Fruit fly (Drosophila melanogaster) whole organism, embryonic: Measurements from ENCODE around the gene CG2841.

ENCODE experiments used
- ATbp ChIP-seq: fragments of 200-800 bp; sonication (Bioruptor generic); optimal IDR thresholded peaks from 2 replicates; lab custom pipeline; 2017; ENCODE audit warnings: missing biosample characterization, mild to moderate bottlenecking, missing genetic modification characterization, missing genetic modification reagents
- Blimp-1 ChIP-seq: fragments of 200-800 bp; sonication (Bioruptor generic); optimal IDR thresholded peaks from 3 replicates; lab custom pipeline; 2018; ENCODE audit warnings: missing biosample characterization, missing genetic modification characterization, mild to moderate bottlenecking, moderate library complexity, missing genetic modification reagents
- BtbVII ChIP-seq: fragments of 200-800 bp; sonication (Bioruptor generic); optimal IDR thresholded peaks from 3 replicates; lab custom pipeline; 2017; ENCODE audit warnings: missing biosample characterization, mild to moderate bottlenecking, missing genetic modification characterization
- CG10366 ChIP-seq: fragments of 200-800 bp; sonication (Bioruptor generic); IDR thresholded peaks from 2 replicates; pipeline ENCODE4 v1.3.6; 2022; ENCODE audit warnings: missing biosample characterization, missing genetic modification characterization
- CG10543 ChIP-seq: fragments of 200-800 bp; sonication (Bioruptor generic); optimal IDR thresholded peaks from 3 replicates; lab custom pipeline; 2017; ENCODE audit warnings: missing biosample characterization, mild to moderate bottlenecking, missing genetic modification characterization, moderate library complexity
- CG11695 ChIP-seq: fragments of 200-800 bp; sonication (Bioruptor generic); IDR thresholded peaks from 3 replicates; pipeline ENCODE4 v1.3.6; 2022; ENCODE audit warnings: missing biosample characterization, missing genetic modification characterization
- CG12071 ChIP-seq: fragments of 200-800 bp; sonication (Bioruptor generic); optimal IDR thresholded peaks from 3 replicates; lab custom pipeline; 2018; ENCODE audit warnings: missing biosample characterization, mild to moderate bottlenecking, missing genetic modification characterization
- CG1233 ChIP-seq: fragments of 200-800 bp; sonication (Bioruptor generic); optimal IDR thresholded peaks from 4 replicates; lab custom pipeline; 2018; ENCODE audit warnings: missing biosample characterization, mild to moderate bottlenecking, missing genetic modification characterization
- CG13296 ChIP-seq: fragments of 200-800 bp; sonication (Bioruptor generic); optimal IDR thresholded peaks from 3 replicates; lab custom pipeline; 2018; ENCODE audit warnings: missing biosample characterization, mild to moderate bottlenecking, missing genetic modification characterization
- CG14014 ChIP-seq: fragments of 200-800 bp; sonication (Bioruptor generic); IDR thresholded peaks from 2 replicates; pipeline ENCODE4 v1.3.6; 2022; ENCODE audit warnings: missing biosample characterization, missing genetic modification characterization
- CG1603 ChIP-seq: fragments of 200-800 bp; sonication (Bioruptor generic); optimal IDR thresholded peaks from 2 replicates; lab custom pipeline; 2019; ENCODE audit warnings: missing biosample characterization, mild to moderate bottlenecking, missing genetic modification characterization, moderate library complexity
- CG16813 ChIP-seq: fragments of 200-800 bp; sonication (Bioruptor generic); IDR thresholded peaks from 3 replicates; pipeline ENCODE4 v1.3.6; 2022; ENCODE audit warnings: missing biosample characterization, missing genetic modification characterization; ENCODE audit not compliant: partially characterized antibody
- CG16815 ChIP-seq: fragments of 200-800 bp; sonication (Bioruptor generic); optimal IDR thresholded peaks from 3 replicates; lab custom pipeline; 2017; ENCODE audit warnings: missing biosample characterization, mild to moderate bottlenecking, missing genetic modification characterization
- CG16863 ChIP-seq: fragments of 200-800 bp; sonication (Bioruptor generic); optimal IDR thresholded peaks from 3 replicates; lab custom pipeline; 2016; ENCODE audit warnings: missing biosample characterization, missing genetic modification characterization
- CG17361 ChIP-seq: fragments of 200-800 bp; sonication (Bioruptor generic); IDR thresholded peaks from 3 replicates; pipeline ENCODE4 v1.3.6; 2022; ENCODE audit warnings: missing biosample characterization, missing genetic modification characterization
- CG17385 ChIP-seq: fragments of 200-800 bp; sonication (Bioruptor generic); optimal IDR thresholded peaks from 3 replicates; lab custom pipeline; 2018; ENCODE audit warnings: missing biosample characterization, mild to moderate bottlenecking, missing genetic modification characterization
- CG4328 ChIP-seq: fragments of 200-800 bp; sonication (Bioruptor generic); optimal IDR thresholded peaks from 3 replicates; lab custom pipeline; 2017; ENCODE audit warnings: missing biosample characterization, missing genetic modification reagents, missing genetic modification characterization
- CG4360 ChIP-seq: fragments of 200-800 bp; sonication (Bioruptor generic); IDR thresholded peaks from 2 replicates; pipeline ENCODE4 v1.3.6; 2022; ENCODE audit warnings: missing biosample characterization, missing genetic modification characterization
- CG4820 ChIP-seq: fragments of 200-800 bp; sonication (Bioruptor generic); optimal IDR thresholded peaks from 3 replicates; lab custom pipeline; 2016; ENCODE audit warnings: missing biosample characterization, missing genetic modification characterization
- CG6683 ChIP-seq: fragments of 200-800 bp; sonication (Bioruptor generic); optimal IDR thresholded peaks from 2 replicates; lab custom pipeline; 2017; ENCODE audit warnings: missing biosample characterization, mild to moderate bottlenecking, missing genetic modification characterization, missing genetic modification reagents
- CG8089 ChIP-seq: fragments of 200-800 bp; sonication (Bioruptor generic); optimal IDR thresholded peaks from 3 replicates; lab custom pipeline; 2016; ENCODE audit warnings: missing biosample characterization, missing genetic modification characterization
- Camta ChIP-seq: fragments of 200-800 bp; sonication (Bioruptor generic); optimal IDR thresholded peaks from 2 replicates; lab custom pipeline; 2016; ENCODE audit warnings: missing biosample characterization, missing genetic modification characterization
- Dad ChIP-seq: fragments of 200-800 bp; sonication (Bioruptor generic); optimal IDR thresholded peaks from 3 replicates; lab custom pipeline; 2016; ENCODE audit warnings: missing biosample characterization, missing genetic modification characterization
- E2f2 ChIP-seq: fragments of 200-800 bp; sonication (Bioruptor generic); IDR thresholded peaks from 2 replicates; pipeline ENCODE4 v1.3.6; 2022; ENCODE audit warnings: missing biosample characterization, missing genetic modification characterization
- HLHmδ ChIP-seq: fragments of 200-800 bp; sonication (Bioruptor generic); optimal IDR thresholded peaks from 2 replicates; lab custom pipeline; 2018; ENCODE audit warnings: missing biosample characterization, mild to moderate bottlenecking, missing genetic modification characterization, moderate library complexity
- HmgZ ChIP-seq: fragments of 200-800 bp; sonication (Bioruptor generic); optimal IDR thresholded peaks from 2 replicates; lab custom pipeline; 2018; ENCODE audit warnings: missing biosample characterization, mild to moderate bottlenecking, missing genetic modification characterization
- Hr39 ChIP-seq: fragments of >200 bp; optimal IDR thresholded peaks from 2 replicates; lab custom pipeline; 2017
- Lim3 ChIP-seq: fragments of 200-800 bp; sonication (Bioruptor generic); IDR thresholded peaks from 2 replicates; pipeline ENCODE4 v1.3.6; 2022; ENCODE audit warnings: missing biosample characterization, missing genetic modification characterization
- Nf-YB ChIP-seq: fragments of 200-800 bp; sonication (Bioruptor generic); optimal IDR thresholded peaks from 3 replicates; lab custom pipeline; 2019; ENCODE audit warnings: missing biosample characterization, mild to moderate bottlenecking, missing genetic modification characterization, moderate library complexity
- Oli ChIP-seq: fragments of 200-800 bp; sonication (Bioruptor generic); optimal IDR thresholded peaks from 2 replicates; lab custom pipeline; 2018; ENCODE audit warnings: missing biosample characterization, mild to moderate bottlenecking, missing genetic modification characterization, moderate library complexity
- Poxn ChIP-seq: fragments of 200-800 bp; sonication (Bioruptor generic); IDR thresholded peaks from 2 replicates; pipeline ENCODE4 v1.3.6; 2022; ENCODE audit warnings: missing biosample characterization, missing genetic modification characterization
- ab ChIP-seq: fragments of 200-800 bp; sonication (Bioruptor generic); optimal IDR thresholded peaks from 2 replicates; lab custom pipeline; 2016; ENCODE audit warnings: missing biosample characterization, missing genetic modification characterization
- abd-A ChIP-seq: fragments of 200-800 bp; sonication (Bioruptor generic); optimal IDR thresholded peaks from 3 replicates; lab custom pipeline; 2019; ENCODE audit warnings: missing biosample characterization, mild to moderate bottlenecking, missing genetic modification characterization, moderate library complexity
- chm ChIP-seq: fragments of 200-800 bp; sonication (Bioruptor generic); IDR thresholded peaks from 2 replicates; pipeline ENCODE4 v1.3.6; 2022; ENCODE audit warnings: missing biosample characterization, missing genetic modification characterization
- chn ChIP-seq: fragments of 200-800 bp; sonication (Bioruptor generic); optimal IDR thresholded peaks from 2 replicates; lab custom pipeline; 2016; ENCODE audit warnings: missing biosample characterization, missing genetic modification characterization
- fru ChIP-seq: fragments of >200 bp; optimal IDR thresholded peaks from 2 replicates; lab custom pipeline; 2017
- ftz-f1 ChIP-seq: fragments of 200-800 bp; sonication (Bioruptor generic); optimal IDR thresholded peaks from 2 replicates; lab custom pipeline; 2016; ENCODE audit warnings: missing biosample characterization, missing genetic modification characterization
- gsb-n ChIP-seq: fragments of 200-800 bp; sonication (Bioruptor generic); optimal IDR thresholded peaks from 3 replicates; lab custom pipeline; 2018; ENCODE audit warnings: missing biosample characterization, mild to moderate bottlenecking, missing genetic modification characterization
- mirr ChIP-seq: fragments of 200-800 bp; sonication (Bioruptor generic); optimal IDR thresholded peaks from 3 replicates; lab custom pipeline; 2018; ENCODE audit warnings: missing biosample characterization, mild to moderate bottlenecking, missing genetic modification characterization
- nau ChIP-seq: fragments of 200-800 bp; sonication (Bioruptor generic); optimal IDR thresholded peaks from 3 replicates; lab custom pipeline; 2017; ENCODE audit warnings: missing biosample characterization, mild to moderate bottlenecking, missing genetic modification characterization, missing genetic modification reagents
- odd ChIP-seq: fragments of 200-800 bp; sonication (Bioruptor generic); optimal IDR thresholded peaks from 2 replicates; lab custom pipeline; 2017; ENCODE audit warnings: missing biosample characterization, mild to moderate bottlenecking, missing genetic modification characterization
- pho ChIP-seq: fragments of 200-800 bp; sonication (Bioruptor generic); optimal IDR thresholded peaks from 2 replicates; lab custom pipeline; 2016; ENCODE audit warnings: missing biosample characterization, missing genetic modification characterization
- psq ChIP-seq: fragments of 200-800 bp; sonication (Bioruptor generic); optimal IDR thresholded peaks from 2 replicates; lab custom pipeline; 2017; ENCODE audit warnings: missing biosample characterization, missing genetic modification characterization
- sob ChIP-seq: fragments of 200-800 bp; sonication (Bioruptor generic); IDR thresholded peaks from 2 replicates; pipeline ENCODE4 v1.3.6; 2022; ENCODE audit warnings: missing biosample characterization, missing genetic modification characterization
- sqz ChIP-seq: fragments of 200-800 bp; sonication (Bioruptor generic); optimal IDR thresholded peaks from 3 replicates; lab custom pipeline; 2018; ENCODE audit warnings: missing biosample characterization, mild to moderate bottlenecking, missing genetic modification characterization
- trem ChIP-seq: fragments of 200-800 bp; optimal IDR thresholded peaks from 3 replicates; lab custom pipeline; 2019; ENCODE audit warnings: missing biosample characterization, mild to moderate bottlenecking, missing genetic modification characterization, moderate library complexity
- ttk ChIP-seq: fragments of 200-800 bp; sonication (Bioruptor generic); IDR thresholded peaks from 2 replicates; pipeline ENCODE4 v2.1.2; 2022; ENCODE audit warnings: missing biosample characterization, missing genetic modification characterization
- unc-4 ChIP-seq: fragments of 200-800 bp; sonication (Bioruptor generic); IDR thresholded peaks from 2 replicates; pipeline ENCODE4 v1.3.6; 2022; ENCODE audit warnings: missing biosample characterization, missing genetic modification characterization; ENCODE audit not compliant: partially characterized antibody
- wdn ChIP-seq: fragments of 200-800 bp; sonication (Bioruptor generic); IDR thresholded peaks from 2 replicates; pipeline ENCODE4 v1.3.6; 2022; ENCODE audit warnings: missing biosample characterization, missing genetic modification characterization
- wek ChIP-seq: fragments of 200-800 bp; sonication (Bioruptor generic); optimal IDR thresholded peaks from 3 replicates; lab custom pipeline; 2018; ENCODE audit warnings: missing biosample characterization, mild to moderate bottlenecking, missing genetic modification characterization, moderate library complexity
- z ChIP-seq: fragments of 200-800 bp; sonication (Bioruptor generic); IDR thresholded peaks from 3 replicates; pipeline ENCODE4 v1.3.6; 2022; ENCODE audit warnings: missing biosample characterization, missing genetic modification characterization

The CG2841 gene

DNA sequence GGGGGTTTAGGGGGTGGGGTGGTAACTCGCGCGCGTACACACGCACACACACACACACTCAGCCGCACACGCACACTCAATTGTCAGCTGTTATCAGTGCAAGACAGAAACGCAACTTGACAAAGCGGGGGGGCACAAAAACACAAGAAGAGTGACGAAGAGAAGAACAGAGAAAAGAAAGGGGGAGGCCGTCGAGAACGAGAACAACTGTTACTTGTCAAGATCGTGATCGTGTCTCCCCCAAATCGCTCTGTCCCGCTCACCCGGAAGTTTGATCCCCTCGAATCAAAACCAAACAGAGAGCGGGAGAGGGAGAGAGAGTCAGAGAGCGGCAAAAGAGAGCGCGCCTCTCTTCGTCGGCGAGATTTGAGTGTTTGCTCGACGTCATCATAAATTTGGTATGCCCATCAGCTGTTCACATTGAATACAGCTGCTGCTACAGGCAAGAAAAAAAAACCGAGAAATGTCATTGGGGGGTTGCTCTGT lies 48.8 kb downstream of the CG2841 start (continued):
- TF ChIP-seq CG16815 (no peak), Poxn (no peak), CG12071 (GFP tag; lab: Kevin White, UChicago) (peak; percentile 56), abd-A (tag; lab: Kevin White, UChicago) (peak; percentile 0), z (GFP tag; lab: Robert Waterston, UW) (peak; percentile 71; the same call in 2 of the 3 replicates), CG17385 (GFP tag; lab: Kevin White, UChicago) (peak; percentile 73), ab (GFP tag; lab: Kevin White, UChicago) (no peak), HLHmδ (GFP tag; lab: Kevin White, UChicago) (peak; percentile 85), ATbp (GFP tag; lab: Kevin White, UChicago) (peak; percentile 41), pho (peak; percentile 2), CG6683 (GFP tag; lab: Kevin White, UChicago) (peak; percentile 8), Camta (GFP tag; lab: Kevin White, UChicago) (no peak), Dad (GFP tag; lab: Kevin White, UChicago) (no peak), trem (no peak), CG14014 (GFP tag; lab: Robert Waterston, UW) (no peak; the same call in 1 of the 2 replicates), psq (GFP tag; lab: Kevin White, UChicago) (peak; percentile 30), Oli (tag; lab: Kevin White, UChicago) (no peak), CG4360 (GFP tag; lab: Robert Waterston, UW) (peak; percentile 43; the same call in 1 of the 2 replicates), wek (GFP tag; lab: Kevin White, UChicago) (peak; percentile 31), CG1603 (no peak), nau (GFP tag; lab: Kevin White, UChicago) (peak; percentile 78), CG4328 (no peak), unc-4 (peak; percentile 46; the same call in 1 of the 2 replicates), chm (GFP tag; lab: Robert Waterston, UW) (0 out of 2 replicates have a peak, but pooled peaks have one; percentile 54), Blimp-1 (no peak), ttk (no peak), CG1233 (GFP tag; lab: Kevin White, UChicago) (no peak), CG10543 (peak; percentile 11), gsb-n (tag; lab: Kevin White, UChicago) (peak; percentile 21), fru (no peak), Lim3 (no peak), mirr (GFP tag; lab: Kevin White, UChicago) (peak; percentile 58), odd (peak; percentile 15), CG11695 (GFP tag; lab: Robert Waterston, UW) (peak; percentile 36; the same call in 1 of the 3 replicates), CG10366 (GFP tag; lab: Robert Waterston, UW) (no peak), CG17361 (GFP tag; lab: Robert Waterston, UW) (no peak), wdn (no peak), CG8089 (GFP tag; lab: Kevin White, UChicago) (no peak), CG4820 (GFP tag; lab: Kevin White, UChicago) (no peak), BtbVII (GFP tag; lab: Kevin White, UChicago) (peak; percentile 78), Hr39 (lab: Kevin White, UChicago) (peak; percentile 60), chn (GFP tag; lab: Kevin White, UChicago) (peak; percentile 7), CG13296 (GFP tag; lab: Kevin White, UChicago) (peak; percentile 46), sob (GFP tag; lab: Robert Waterston, UW) (peak; percentile 28; the same call in 1 of the 2 replicates), HmgZ (tag; lab: Kevin White, UChicago) (peak; percentile 36), ftz-f1 (peak; percentile 63), sqz (peak; percentile 92), CG16813 (no peak), Nf-YB (GFP tag; lab: Kevin White, UChicago) (peak; percentile 47), E2f2 (GFP tag; lab: Robert Waterston, UW) (peak; percentile 15; the same call in 1 of the 2 replicates), CG16863 (GFP tag; lab: Kevin White, UChicago) (peak; percentile 11)
